Fruit fly (Drosophila melanogaster): Measurements from ENCODE around the gene sstn.

sstn gene

dm6 chr3L:15072149-15072548 is 22.4 kb downstream of the sstn start (continued):
- TF ChIP-seq CG11504 (tag; optimal IDR thresholded peaks at IDR 0.05) (peak; percentile 71), CG8281 (tag; optimal IDR thresholded peaks at IDR 0.05) (no peak), CG34376 (GFP tag; optimal IDR thresholded peaks at IDR 0.05) (no peak), CG15514 (GFP tag; optimal IDR thresholded peaks at IDR 0.05) (no peak), gfzf (GFP tag; optimal IDR thresholded peaks at IDR 0.05) (peak; percentile 25), CG6813 (GFP tag; optimal IDR thresholded peaks at IDR 0.05) (no peak), nerfin-2 (GFP tag; IDR thresholded peaks at IDR 0.05; ENCODE audit: partially characterized antibody) (0 out of 2 replicates have a peak, but pooled peaks have one; percentile 25), pita (GFP tag; optimal IDR thresholded peaks at IDR 0.05) (peak; percentile 67), z (GFP tag; IDR thresholded peaks at IDR 0.05) (peak; percentile 69; the same call in 1 of the 3 replicates), Sry-δ (GFP tag; optimal IDR thresholded peaks at IDR 0.05) (peak; percentile 7), CrebB (tag; optimal IDR thresholded peaks at IDR 0.05) (no peak), Meics (GFP tag; optimal IDR thresholded peaks at IDR 0.05) (peak; percentile 90), scrt (GFP tag; optimal IDR thresholded peaks at IDR 0.05) (no peak), rib (GFP tag; IDR thresholded peaks at IDR 0.05) (no peak), gsb-n (tag; optimal IDR thresholded peaks at IDR 0.05) (no peak), stwl (tag; optimal IDR thresholded peaks at IDR 0.05) (peak; percentile 46), CG32532 (GFP tag; IDR thresholded peaks at IDR 0.05) (0 out of 2 replicates have a peak, but pooled peaks have one; percentile 10), CTCF (GFP tag; optimal IDR thresholded peaks at IDR 0.05) (peak; percentile 77), Trl (optimal IDR thresholded peaks at IDR 0.05) (peak; percentile 32 to 37), Trl (GFP tag; optimal IDR thresholded peaks at IDR 0.05) (no peak), CG17912 (GFP tag; optimal IDR thresholded peaks at IDR 0.05) (no peak), CG1602 (GFP tag; optimal IDR thresholded peaks at IDR 0.05) (no peak), Gsc (GFP tag; IDR thresholded peaks at IDR 0.05) (no peak), Dip2 (GFP tag; IDR thresholded peaks at IDR 0.05) (no peak), HmgD (GFP tag; optimal IDR thresholded peaks at IDR 0.05) (peak; percentile 0), Dp (GFP tag; optimal IDR thresholded peaks at IDR 0.05) (peak; percentile 5), chif (GFP tag; optimal IDR thresholded peaks at IDR 0.05) (no peak), BEAF-32 (GFP tag; optimal IDR thresholded peaks at IDR 0.05) (peak; percentile 17), Myb (GFP tag; optimal IDR thresholded peaks at IDR 0.05) (peak; percentile 97), ind (GFP tag; optimal IDR thresholded peaks at IDR 0.05) (no peak), CG3163 (GFP tag; optimal IDR thresholded peaks at IDR 0.05) (peak; percentile 74), E2f2 (GFP tag; IDR thresholded peaks at IDR 0.05) (peak; percentile 42; the same call in 1 of the 2 replicates), amos (GFP tag; IDR thresholded peaks at IDR 0.05; ENCODE audit: partially characterized antibody) (peak; percentile 19; the same call in 1 of the 2 replicates), ci (GFP tag; IDR thresholded peaks at IDR 0.05) (0 out of 3 replicates have a peak, but pooled peaks have one; percentile 41), CG13287 (GFP tag; IDR thresholded peaks at IDR 0.05; ENCODE audit: partially characterized antibody) (peak; percentile 42), CG1603 (tag; optimal IDR thresholded peaks at IDR 0.05) (peak; percentile 20), bab2 (GFP tag; optimal IDR thresholded peaks at IDR 0.05) (no peak), Oaz (GFP tag; IDR thresholded peaks at IDR 0.05) (no peak), Jarid2 (GFP tag; optimal IDR thresholded peaks at IDR 0.05) (no peak)

- TF ChIP-seq tio (GFP tag; optimal IDR thresholded peaks at IDR 0.05), result no peak
- TF ChIP-seq ken (GFP tag; IDR thresholded peaks at IDR 0.05), result 0 out of 3 replicates have a peak, but pooled peaks have one; percentile 18
- TF ChIP-seq Med (GFP tag), result peak; percentile 62
- TF ChIP-seq CG14860 (GFP tag; IDR thresholded peaks at IDR 0.05; ENCODE audit: partially characterized antibody), result no peak
- TF ChIP-seq CG3847 (GFP tag; IDR thresholded peaks at IDR 0.05), result no peak
- TF ChIP-seq Chrac-16 (GFP tag; optimal IDR thresholded peaks at IDR 0.05), result no peak
- no peak for TF ChIP-seq CG11723 (GFP tag; optimal IDR thresholded peaks at IDR 0.05)
- 0 out of 3 replicates have a peak, but pooled peaks have one; percentile 33 for TF ChIP-seq CG3726 (GFP tag; IDR thresholded peaks at IDR 0.05)
- no peak for TF ChIP-seq pum (GFP tag; optimal IDR thresholded peaks at IDR 0.05)
- no peak for TF ChIP-seq CG11398 (GFP tag; optimal IDR thresholded peaks at IDR 0.05)
- no peak for TF ChIP-seq CG11504 (tag; optimal IDR thresholded peaks at IDR 0.05)
- no peak for TF ChIP-seq lmd (GFP tag; IDR thresholded peaks at IDR 0.05)
- TF ChIP-seq mirr (GFP tag; optimal IDR thresholded peaks at IDR 0.05), result no peak
- TF ChIP-seq Deaf1 (tag; optimal IDR thresholded peaks at IDR 0.05), result peak; percentile 89
- no peak for TF ChIP-seq Dip2 (GFP tag; IDR thresholded peaks at IDR 0.05)
- 0 out of 3 replicates have a peak, but pooled peaks have one; percentile 5 for TF ChIP-seq CG11456 (GFP tag; IDR thresholded peaks at IDR 0.05)
Measured at dm6 chr3L:15064877-15065276, 29.6 kb downstream of the sstn start, which contains the start of gene Sytbeta. Sytbeta (minus strand) TSS chr3L:15064977.
